Worm (Caenorhabditis elegans): Measurements from ENCODE around the gene C17F4.7.

The C17F4.7 gene

DNA sequence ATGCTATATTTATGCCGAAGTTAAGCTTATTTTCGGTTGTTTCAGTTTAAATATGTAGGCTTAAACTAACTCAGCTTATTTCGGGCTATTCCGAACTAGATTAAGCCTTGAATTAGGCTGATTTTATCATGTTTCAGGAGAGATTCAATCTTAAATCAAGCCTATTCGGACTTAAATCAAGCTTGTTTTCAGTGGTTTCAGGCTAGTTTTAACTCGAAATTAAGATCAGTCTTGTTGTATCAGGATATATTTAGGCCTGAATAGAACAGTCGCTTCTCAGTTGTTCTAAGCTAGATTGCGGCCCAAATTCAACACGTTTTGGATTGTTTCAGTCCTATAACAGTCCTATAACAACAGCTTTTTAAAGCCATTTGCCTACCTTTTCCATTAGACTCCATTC lies 6.0 kb upstream of the C17F4.7 start:
- TF ChIP-seq him-1 (tag; optimal IDR thresholded peaks at IDR 0.05) = no peak
- no peak for TF ChIP-seq W03F9.2 (tag; optimal IDR thresholded peaks at IDR 0.05)
- no peak for TF ChIP-seq dao-5 (tag; optimal IDR thresholded peaks at IDR 0.05)

DNA sequence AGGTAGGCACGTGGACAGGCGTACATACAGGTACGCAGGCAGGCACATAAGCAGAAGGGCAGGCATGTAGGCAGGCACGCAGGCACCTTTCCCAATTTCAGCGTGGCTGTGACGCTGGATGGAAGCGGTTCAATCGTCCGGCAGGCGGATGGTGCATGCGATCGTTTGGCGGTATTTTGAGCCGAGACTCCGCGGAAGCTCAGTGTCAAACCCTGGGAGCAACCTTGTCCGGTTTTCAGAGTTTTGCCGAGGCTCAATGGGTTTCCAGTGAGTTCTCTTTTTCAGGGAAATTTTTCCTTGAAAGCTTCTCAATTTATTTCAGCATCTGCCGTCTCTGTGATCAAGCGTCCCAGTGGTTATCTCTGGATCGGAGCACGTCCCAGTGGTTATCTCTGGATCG lies 4.4 kb upstream of the C17F4.7 start:
- TF ChIP-seq dao-5 (tag; optimal IDR thresholded peaks at IDR 0.05) = no peak
- TF ChIP-seq W03F9.2 (tag; optimal IDR thresholded peaks at IDR 0.05) = no peak
- no peak for TF ChIP-seq him-1 (tag; optimal IDR thresholded peaks at IDR 0.05)

DNA sequence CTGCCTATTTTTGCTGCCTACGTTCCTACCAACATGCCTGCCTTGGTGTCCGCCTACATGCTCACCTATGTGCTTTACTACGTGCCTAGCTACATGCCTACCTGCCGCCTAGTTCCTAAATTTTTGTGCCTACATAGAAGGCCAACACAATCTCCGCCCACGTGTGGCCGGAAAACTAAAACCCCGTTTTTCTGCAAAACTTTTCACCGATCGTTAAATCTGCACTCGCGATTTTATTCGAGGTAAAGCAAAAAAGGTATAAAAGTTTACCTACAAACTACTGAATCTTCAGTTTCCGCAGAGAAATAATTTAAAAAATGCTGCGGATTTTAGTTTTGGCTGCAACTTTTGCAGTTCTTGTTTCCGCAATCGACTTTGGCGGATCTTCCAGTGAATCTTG lies 3.6 kb upstream of the C17F4.7 start, which contains the start of gene clec-124:
clec-124 (plus strand) TSS at position 301 of the 400 bp plus-strand sequence.
- TF ChIP-seq W03F9.2 (tag; optimal IDR thresholded peaks at IDR 0.05) (no peak), dao-5 (tag; optimal IDR thresholded peaks at IDR 0.05) (no peak), him-1 (tag; optimal IDR thresholded peaks at IDR 0.05) (no peak)

DNA sequence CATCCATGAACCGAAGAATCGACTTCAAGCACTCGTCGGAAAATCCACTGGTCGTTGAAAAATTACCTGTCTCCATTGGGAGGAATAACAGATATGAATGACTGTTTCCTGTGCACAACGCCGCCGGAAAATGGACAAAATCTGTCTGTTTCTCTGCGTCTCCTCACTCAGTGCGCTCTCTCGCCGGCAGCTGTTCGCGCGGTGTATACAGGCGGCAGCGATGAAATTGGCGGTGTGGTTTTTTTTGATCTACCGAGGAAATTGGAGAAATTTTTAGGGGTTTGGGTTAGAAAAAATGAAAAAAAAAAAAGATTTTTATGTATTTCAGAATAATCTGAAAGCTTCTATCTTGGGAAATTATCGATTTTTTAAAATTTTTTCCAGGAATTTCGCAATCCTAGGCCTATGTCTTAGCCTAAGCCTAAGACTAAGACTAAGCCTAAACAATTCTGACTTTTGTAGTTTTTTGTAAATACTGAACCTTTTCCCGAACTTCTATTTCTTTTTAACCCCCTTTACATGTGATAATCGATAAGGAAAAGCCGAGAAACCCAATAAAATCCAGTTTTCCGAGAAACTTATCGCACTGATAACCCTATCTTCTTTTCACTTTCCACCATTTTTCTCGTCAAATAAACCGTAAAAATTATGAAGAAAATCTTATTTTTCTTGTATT lies 2.4 kb upstream of the C17F4.7 start, which contains the start of the genes fbxc-50 and C17F4.2:
fbxc-50 (minus strand) TSS at position 81 of the 676 bp plus-strand sequence.
C17F4.2 (plus strand) TSS at position 626 of the 676 bp plus-strand sequence.
- TF ChIP-seq W03F9.2 (tag; optimal IDR thresholded peaks at IDR 0.05) = no peak
- no peak for TF ChIP-seq him-1 (tag; optimal IDR thresholded peaks at IDR 0.05)
- TF ChIP-seq dao-5 (tag; optimal IDR thresholded peaks at IDR 0.05) = no peak

DNA sequence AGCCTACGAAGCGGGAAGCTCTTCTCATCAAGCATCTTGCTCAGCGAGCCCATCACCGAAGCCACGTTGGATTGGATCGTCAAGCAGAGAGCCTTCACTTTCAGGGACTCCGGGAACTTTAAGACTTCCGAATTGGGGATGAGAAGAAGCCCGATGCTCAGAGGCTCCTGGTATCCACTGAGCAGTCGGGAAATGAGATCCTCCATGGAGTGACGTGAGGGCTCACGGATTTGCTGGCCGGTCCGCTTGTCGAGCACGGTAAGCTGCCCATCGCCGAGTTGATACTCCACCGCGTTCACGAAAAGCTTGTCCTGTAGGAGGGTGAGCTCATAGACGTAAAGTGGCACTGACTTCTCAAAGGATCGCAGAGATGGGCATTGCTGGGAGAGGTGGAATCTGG lies 1.7 kb upstream of the C17F4.7 start:
- TF ChIP-seq W03F9.2 (tag; optimal IDR thresholded peaks at IDR 0.05) (no peak), dao-5 (tag; optimal IDR thresholded peaks at IDR 0.05) (no peak), him-1 (tag; optimal IDR thresholded peaks at IDR 0.05) (no peak)

DNA sequence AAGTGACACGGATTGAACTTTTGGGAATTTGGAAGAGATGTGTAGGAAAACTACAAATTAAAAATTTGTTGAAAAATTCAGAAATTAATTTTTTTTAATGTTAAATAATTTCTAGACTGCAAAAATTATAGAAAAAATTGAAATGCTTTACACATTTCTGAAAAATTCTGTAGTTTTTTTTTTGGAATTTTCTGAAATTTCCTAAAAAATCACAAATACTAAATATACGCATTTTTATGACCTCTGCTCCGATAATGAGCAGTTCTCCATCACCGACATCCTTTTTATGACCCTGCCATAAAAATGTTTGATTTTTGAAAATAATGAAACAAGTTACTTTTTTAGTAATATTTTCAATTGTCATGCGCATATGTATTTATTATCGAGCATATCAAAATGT lies 1.1 kb downstream of the C17F4.7 start:
- TF ChIP-seq W03F9.2 (tag; optimal IDR thresholded peaks at IDR 0.05) (no peak), him-1 (tag; optimal IDR thresholded peaks at IDR 0.05) (no peak), dao-5 (tag; optimal IDR thresholded peaks at IDR 0.05) (no peak)

DNA sequence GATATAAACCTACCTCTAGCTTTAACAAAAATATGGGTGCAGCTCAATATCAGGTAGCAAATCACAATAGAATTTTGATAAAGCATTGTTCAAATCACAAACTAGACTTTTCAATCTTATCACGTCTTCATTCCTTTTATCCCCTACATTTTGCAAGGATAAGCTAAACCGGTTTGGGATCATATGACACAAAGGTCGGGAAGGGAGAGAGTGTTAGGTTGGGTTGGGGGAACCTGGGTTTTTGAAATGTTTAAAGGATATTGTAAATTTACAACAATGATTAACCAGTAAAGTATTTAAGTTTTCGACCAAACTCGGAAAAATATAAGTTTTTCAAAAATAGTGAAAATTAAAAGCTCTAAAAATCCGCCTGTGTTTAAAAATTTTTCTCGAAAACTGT lies 1.7 kb downstream of the C17F4.7 start, which contains the start of gene C17F4.12:
C17F4.12 (minus strand) TSS at position 101 of the 400 bp plus-strand sequence.
- TF ChIP-seq dao-5 (tag; optimal IDR thresholded peaks at IDR 0.05) (no peak), W03F9.2 (tag; optimal IDR thresholded peaks at IDR 0.05) (no peak), him-1 (tag; optimal IDR thresholded peaks at IDR 0.05) (no peak)

DNA sequence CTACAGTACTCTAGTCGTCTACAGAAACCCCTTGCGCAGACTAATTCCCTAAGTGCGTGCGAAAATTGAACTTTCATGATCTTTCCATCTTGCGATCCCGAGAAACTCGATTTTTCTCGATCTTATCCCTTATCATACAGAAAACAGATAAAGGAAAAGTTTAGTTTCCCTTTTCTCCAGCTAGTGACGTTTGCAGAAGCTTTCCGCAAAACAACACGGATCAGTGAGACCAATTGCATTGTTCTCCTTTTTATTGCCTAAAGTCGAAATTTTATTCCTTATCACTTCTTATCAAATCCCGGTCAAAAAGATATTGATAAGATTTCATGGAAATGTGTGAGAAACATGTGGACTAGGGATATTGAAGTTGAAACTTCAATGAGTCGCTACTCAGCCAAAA lies 4.0 kb downstream of the C17F4.7 start:
- TF ChIP-seq dao-5 (tag; optimal IDR thresholded peaks at IDR 0.05) (no peak), W03F9.2 (tag; optimal IDR thresholded peaks at IDR 0.05) (no peak), him-1 (tag; optimal IDR thresholded peaks at IDR 0.05) (no peak)

DNA sequence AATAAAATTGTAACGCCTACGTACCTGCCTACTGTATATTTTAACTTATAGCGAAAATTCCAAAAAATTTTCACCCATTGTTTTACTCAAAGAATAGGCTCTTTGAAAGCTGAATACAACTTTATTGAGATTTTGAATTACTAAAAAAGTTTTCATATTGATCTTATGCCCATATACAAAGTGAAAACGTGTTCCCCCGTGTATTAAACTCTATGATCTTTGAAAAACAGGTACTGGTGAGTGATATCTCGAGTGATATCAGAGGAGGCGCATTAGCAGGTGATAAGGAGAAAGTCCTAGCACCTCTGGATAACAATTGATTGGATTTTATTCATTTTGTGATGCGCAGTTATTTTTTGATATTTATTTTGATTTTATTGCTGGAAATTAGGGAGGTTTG lies 5.6 kb downstream of the C17F4.7 start, which contains the start of gene C17F4.3:
C17F4.3 (plus strand) TSS at position 301 of the 400 bp plus-strand sequence.
- TF ChIP-seq him-1 (tag; optimal IDR thresholded peaks at IDR 0.05) (no peak), dao-5 (tag; optimal IDR thresholded peaks at IDR 0.05) (no peak), W03F9.2 (tag; optimal IDR thresholded peaks at IDR 0.05) (no peak)

DNA sequence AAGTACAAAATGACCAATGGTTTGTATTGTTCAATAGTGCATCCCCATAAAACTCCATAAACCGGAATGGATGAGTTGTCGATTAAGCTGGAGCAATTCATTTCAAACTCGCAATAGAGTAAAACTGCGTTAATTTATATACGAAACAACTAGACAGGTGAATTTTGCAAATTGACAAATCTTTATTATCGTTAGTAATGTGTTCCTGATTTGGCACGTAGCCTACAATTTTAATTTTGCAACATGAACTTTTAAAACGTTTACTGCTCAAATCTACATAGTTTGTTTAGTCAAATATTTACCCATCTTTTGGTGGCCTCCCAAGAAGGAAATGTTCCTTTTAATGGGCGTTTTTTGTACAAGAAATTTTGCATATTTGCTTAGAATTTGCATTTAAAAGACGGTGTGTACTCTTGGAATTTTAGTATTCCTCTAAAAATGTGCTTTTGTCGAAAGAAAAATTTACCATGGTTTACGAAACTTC lies 8.7 kb downstream of the C17F4.7 start, which contains the start of the genes srz-67 and C17F4.11:
srz-67 (minus strand) TSS at position 101 of the 484 bp plus-strand sequence.
C17F4.11 (plus strand) TSS at position 434 of the 484 bp plus-strand sequence.
- TF ChIP-seq W03F9.2 (tag; optimal IDR thresholded peaks at IDR 0.05) (no peak), dao-5 (tag; optimal IDR thresholded peaks at IDR 0.05) (no peak), him-1 (tag; optimal IDR thresholded peaks at IDR 0.05) (no peak)

DNA sequence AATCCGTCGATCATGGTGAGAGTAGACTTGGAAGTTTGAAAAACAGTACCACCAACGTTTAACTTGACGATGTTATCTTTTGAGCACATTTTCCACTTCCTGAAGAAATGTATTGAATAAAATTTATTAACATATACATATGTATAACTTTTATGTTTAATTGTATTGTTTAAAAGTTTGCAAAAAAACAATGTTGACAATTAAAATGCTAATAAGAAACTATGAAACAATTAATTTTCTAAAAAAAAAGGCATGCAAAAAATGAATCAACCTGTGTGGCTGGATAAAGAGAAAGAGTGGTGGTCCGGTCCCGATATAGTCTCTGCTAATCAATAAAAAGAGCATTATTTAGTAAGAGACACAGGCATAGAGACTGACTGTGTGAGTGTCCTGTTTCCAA lies 11.1 kb downstream of the C17F4.7 start, which contains the start of gene C17F4.8:
C17F4.8 (minus strand) TSS at position 101 of the 400 bp plus-strand sequence.
- TF ChIP-seq W03F9.2 (tag; optimal IDR thresholded peaks at IDR 0.05) (no peak), him-1 (tag; optimal IDR thresholded peaks at IDR 0.05) (no peak), dao-5 (tag; optimal IDR thresholded peaks at IDR 0.05) (no peak)

DNA sequence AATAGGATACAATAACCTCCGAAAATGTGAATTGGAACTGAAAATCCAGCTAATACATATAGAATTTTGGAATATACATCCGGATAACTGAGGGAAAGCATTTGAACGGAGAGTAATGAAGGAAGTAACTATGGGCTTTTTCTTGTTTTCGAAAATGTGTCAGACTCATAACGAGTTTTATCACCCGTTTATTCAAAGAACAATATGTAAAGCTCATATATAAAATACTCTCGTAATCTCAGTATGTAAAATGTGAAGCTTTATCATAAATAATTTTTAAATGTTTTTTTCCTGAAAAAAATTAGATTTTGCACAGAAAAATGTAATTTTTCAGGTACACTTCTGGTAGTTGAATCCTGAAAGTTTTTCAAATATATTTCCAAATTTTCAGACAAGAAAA lies 15.4 kb downstream of the C17F4.7 start, which contains the start of gene srh-297:
srh-297 (minus strand) TSS at position 101 of the 400 bp plus-strand sequence.
- TF ChIP-seq him-1 (tag; optimal IDR thresholded peaks at IDR 0.05) (no peak), W03F9.2 (tag; optimal IDR thresholded peaks at IDR 0.05) (no peak), dao-5 (tag; optimal IDR thresholded peaks at IDR 0.05) (no peak)

DNA sequence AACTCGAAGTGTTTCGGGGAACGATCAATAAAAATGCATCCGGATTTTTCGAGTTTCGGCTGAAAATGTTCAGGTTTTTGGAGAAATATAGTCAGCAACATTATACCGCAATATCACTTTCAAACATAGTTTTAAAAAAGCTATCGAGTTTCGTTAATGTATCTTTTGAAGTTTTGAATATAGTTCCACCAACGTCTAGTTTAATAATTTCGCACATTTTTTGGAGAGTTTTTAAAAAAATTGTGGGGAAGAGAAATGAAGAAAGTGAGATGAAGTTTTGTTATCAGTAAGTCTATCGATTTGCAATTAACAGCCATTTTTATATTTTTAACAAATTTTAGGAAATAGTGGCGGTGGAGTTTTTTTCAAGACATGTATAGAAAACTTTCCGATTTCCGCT lies 20.0 kb downstream of the C17F4.7 start, which contains the start of gene ZC239.17:
ZC239.17 (minus strand) TSS at position 101 of the 400 bp plus-strand sequence.
- TF ChIP-seq dao-5 (tag; optimal IDR thresholded peaks at IDR 0.05) (no peak), him-1 (tag; optimal IDR thresholded peaks at IDR 0.05) (no peak), W03F9.2 (tag; optimal IDR thresholded peaks at IDR 0.05) (no peak)

DNA sequence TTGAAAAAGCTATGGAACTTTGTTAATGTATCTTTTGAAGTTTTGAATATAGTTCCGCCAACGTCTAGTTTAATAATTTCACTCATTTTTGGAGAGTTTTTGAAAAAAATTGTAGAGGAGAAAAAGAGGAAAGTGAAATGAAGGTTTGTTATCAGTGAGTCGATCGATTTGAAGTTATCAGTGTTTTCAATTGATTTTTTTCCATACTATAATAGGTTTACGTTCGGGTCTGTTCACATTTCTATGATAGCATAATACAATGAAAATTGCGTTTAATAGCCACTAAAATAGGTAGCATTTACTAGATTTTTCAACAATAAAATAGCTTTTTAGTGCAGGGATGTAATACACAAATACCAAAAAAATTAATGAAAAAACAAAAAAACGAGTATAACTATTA lies 20.6 kb downstream of the C17F4.7 start, which contains the start of gene ZC239.16:
ZC239.16 (minus strand) TSS at position 120 of the 400 bp plus-strand sequence.
- TF ChIP-seq dao-5 (tag; optimal IDR thresholded peaks at IDR 0.05) (no peak), W03F9.2 (tag; optimal IDR thresholded peaks at IDR 0.05) (no peak), him-1 (tag; optimal IDR thresholded peaks at IDR 0.05) (no peak)
